Worm (Caenorhabditis elegans) whole organism, L1 larva: ENCODE results near the gene T04G9.4.

ENCODE experiments used
- efl-1 ChIP-seq, 4 experiments: fragments of 150-350 bp; optimal IDR thresholded peaks in 3 of 4; peaks in 1 of 4; 1 replicate in 1 of 4; 2 replicates in 3 of 4; lab custom pipeline; 2014; ENCODE audit warnings: missing biosample characterization in 2 of 4, missing genetic modification characterization in 2 of 4, missing genetic modification reagents in 2 of 4
- elt-2 ChIP-seq: sonication (generic microtip); optimal IDR thresholded peaks from 2 replicates; lab custom pipeline; 2016; ENCODE audit warnings: missing genetic modification characterization, mild to moderate bottlenecking, inconsistent platforms, missing compliant biosample characterization, missing genetic modification reagents
- fos-1 ChIP-seq: fragments of 150-350 bp; optimal IDR thresholded peaks from 2 replicates; lab custom pipeline; 2014; ENCODE audit warnings: missing biosample characterization, missing genetic modification characterization
- lir-3 ChIP-seq: sonication (generic microtip); optimal IDR thresholded peaks from 2 replicates; lab custom pipeline; 2016; ENCODE audit warnings: mild to moderate bottlenecking, missing genetic modification characterization, moderate library complexity, missing compliant biosample characterization; ENCODE audit not compliant: poor library complexity
- lsy-2 ChIP-seq, 2 experiments: fragments of 150-350 bp; optimal IDR thresholded peaks; 2 replicates each; lab custom pipeline; 2014; ENCODE audit warnings: missing biosample characterization in 2 of 2, missing genetic modification characterization in 2 of 2
- pqm-1 ChIP-seq: sonication (generic microtip); optimal IDR thresholded peaks from 3 replicates; lab custom pipeline; 2017; ENCODE audit warnings: missing biosample characterization, missing genetic modification characterization
- unc-62 ChIP-seq: fragments of 150-350 bp; optimal IDR thresholded peaks from 2 replicates; lab custom pipeline; 2014; ENCODE audit warnings: missing biosample characterization, missing genetic modification reagents, missing genetic modification characterization
- zip-4 ChIP-seq: fragments of 200-800 bp; sonication (Bioruptor generic); optimal IDR thresholded peaks from 2 replicates; lab custom pipeline; 2018; ENCODE audit warnings: mild to moderate bottlenecking, missing genetic modification characterization, moderate library complexity, missing compliant biosample characterization

DNA sequence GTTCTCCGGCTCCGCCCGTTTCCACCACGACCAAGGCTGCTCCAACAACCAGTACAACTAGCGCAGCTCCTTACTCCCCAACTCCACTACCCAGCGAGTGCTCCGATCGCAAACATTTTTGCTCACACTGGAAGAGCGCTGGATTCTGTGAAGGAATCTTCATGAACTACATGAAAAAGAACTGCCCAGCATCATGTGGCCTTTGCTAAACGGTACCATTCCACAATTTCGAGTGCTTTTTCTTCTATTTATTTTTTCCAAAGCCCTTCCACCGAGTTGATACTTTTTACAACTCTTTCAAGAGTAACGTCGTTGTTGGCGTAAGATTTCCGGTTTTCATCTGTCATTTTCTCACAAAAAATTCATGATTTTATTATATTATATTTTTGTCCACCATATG lies 7.8 kb downstream of the T04G9.4 start:
- TF ChIP-seq lir-3: no peak
- no peak for TF ChIP-seq fos-1 (tag; lab: Kevin White, UChicago)
- no peak for TF ChIP-seq zip-4
- no peak for TF ChIP-seq lsy-2 (tag; optimal IDR thresholded peaks at IDR 0.05; lab: Kevin White, UChicago)
- TF ChIP-seq elt-2: no peak
- no peak for TF ChIP-seq unc-62
- no peak for TF ChIP-seq pqm-1 (tag; lab: Kevin White, UChicago)
- no peak for TF ChIP-seq efl-1 (optimal IDR thresholded peaks at IDR 0.05; lab: Kevin White, UChicago)
- peak in 1 of 2 experiments; percentile 71 for TF ChIP-seq efl-1 (GFP tag; optimal IDR thresholded peaks at IDR 0.05 in 1 of 2; lab: Kevin White, UChicago)
